Fruit fly (Drosophila melanogaster): ENCODE results near the gene Bin1.
"Not testable (repeated sequence)": the region's sequence is repeated elsewhere in the genome, so short reads cannot be mapped to it uniquely, and the experiment has no call there.

The Bin1 gene

dm6 chr3R:16189464-16189863 is at the start of gene Bin1:
TSS of gene Bin1 (minus strand) at chr3R:16189564.
- not testable (repeated sequence) for TF ChIP-seq Eip75B, fd85E, CG34406 (GFP tag; optimal IDR thresholded peaks at IDR 0.05)

dm6 chr3R:16238016-16238710 is 48.8 kb upstream of the Bin1 start:
- TF ChIP-seq fd59A (GFP tag; optimal IDR thresholded peaks at IDR 0.05) (peak; percentile 34), Smox (GFP tag; optimal IDR thresholded peaks at IDR 0.05) (peak; percentile 21), CG11762 (GFP tag; optimal IDR thresholded peaks at IDR 0.05; ENCODE audit: insufficient read depth) (peak; percentile 1), Ets21C (GFP tag; optimal IDR thresholded peaks at IDR 0.05) (peak; percentile 1), Hr4 (GFP tag; optimal IDR thresholded peaks at IDR 0.05) (peak; percentile 23), CG4318 (GFP tag; optimal IDR thresholded peaks at IDR 0.05) (no peak), Gug (GFP tag; IDR thresholded peaks at IDR 0.05) (no peak), dac (GFP tag; optimal IDR thresholded peaks at IDR 0.05) (no peak), topi (GFP tag; optimal IDR thresholded peaks at IDR 0.05) (peak; percentile 35), cyc (GFP tag; optimal IDR thresholded peaks at IDR 0.05) (peak; percentile 24), CG6276 (GFP tag; optimal IDR thresholded peaks at IDR 0.05) (no peak), CG15336 (GFP tag; IDR thresholded peaks at IDR 0.05) (no peak), CG8319 (GFP tag; optimal IDR thresholded peaks at IDR 0.05) (peak; percentile 38), CG1621 (tag; optimal IDR thresholded peaks at IDR 0.05) (no peak), CG7368 (GFP tag; optimal IDR thresholded peaks at IDR 0.05) (peak; percentile 22), lz (GFP tag; optimal IDR thresholded peaks at IDR 0.05) (peak; percentile 43), Eip78C (GFP tag) (peak; percentile 90), Hr39 (GFP tag; optimal IDR thresholded peaks at IDR 0.05) (peak; percentile 42), Ets96B (tag; optimal IDR thresholded peaks at IDR 0.05) (peak; percentile 50), CG11294 (GFP tag; IDR thresholded peaks at IDR 0.05) (no peak), CG6808 (GFP tag; optimal IDR thresholded peaks at IDR 0.05) (peak; percentile 58), Met (GFP tag; optimal IDR thresholded peaks at IDR 0.05) (peak; percentile 57), CG10631 (GFP tag; optimal IDR thresholded peaks at IDR 0.05) (peak; percentile 49), Eip75B (GFP tag; optimal IDR thresholded peaks at IDR 0.05) (peak; percentile 37), Lpt (GFP tag; optimal IDR thresholded peaks at IDR 0.05) (no peak), CG9139 (GFP tag; optimal IDR thresholded peaks at IDR 0.05) (no peak), net (GFP tag; optimal IDR thresholded peaks at IDR 0.05) (peak; percentile 15), vri (GFP tag; optimal IDR thresholded peaks at IDR 0.05) (peak; percentile 55), salr (GFP tag; optimal IDR thresholded peaks at IDR 0.05) (peak in 1 of 2 experiments; percentile 48), dsx (GFP tag; optimal IDR thresholded peaks at IDR 0.05; ENCODE audit: poor library complexity, severe bottlenecking) (no peak), Eip93F (GFP tag; optimal IDR thresholded peaks at IDR 0.05) (no peak), svp (GFP tag) (peak; percentile 99), fkh (GFP tag; optimal IDR thresholded peaks at IDR 0.05) (no peak), ss (GFP tag; optimal IDR thresholded peaks at IDR 0.05) (no peak), CG8632 (GFP tag; optimal IDR thresholded peaks at IDR 0.05) (peak; percentile 40), CG8119 (GFP tag; IDR thresholded peaks at IDR 0.05) (no peak), Blimp-1 (GFP tag; optimal IDR thresholded peaks at IDR 0.05) (no peak), spab (GFP tag; optimal IDR thresholded peaks at IDR 0.05) (peak; percentile 40), Hr38 (GFP tag; optimal IDR thresholded peaks at IDR 0.05) (no peak), CG34406 (GFP tag; optimal IDR thresholded peaks at IDR 0.05) (no peak), CG11902 (GFP tag; optimal IDR thresholded peaks at IDR 0.05) (no peak), Sox15 (GFP tag; optimal IDR thresholded peaks at IDR 0.05) (no peak), pdm3 (GFP tag; optimal IDR thresholded peaks at IDR 0.05) (peak; percentile 53), CG32006 (GFP tag; optimal IDR thresholded peaks at IDR 0.05) (peak; percentile 55), Sox102F (GFP tag; optimal IDR thresholded peaks at IDR 0.05) (no peak), CG31627 (GFP tag; optimal IDR thresholded peaks at IDR 0.05) (peak; percentile 37), OdsH (GFP tag; optimal IDR thresholded peaks at IDR 0.05) (peak; percentile 47), CG3032 (tag; optimal IDR thresholded peaks at IDR 0.05) (peak; percentile 19)

Data from whole organism, prepupa.